Fruit fly (Drosophila melanogaster) whole organism, wandering third instar larva: Measurements from ENCODE around the gene Pif1B.

ENCODE experiments used
- Abd-B ChIP-seq: fragments of >200 bp; optimal IDR thresholded peaks from 2 replicates; lab custom pipeline; 2017; ENCODE audit warnings: missing biosample characterization, missing genetic modification characterization
- CG32264 ChIP-seq: fragments of 200-800 bp; sonication (Bioruptor generic); optimal IDR thresholded peaks from 2 replicates; lab custom pipeline; 2016; ENCODE audit warnings: missing biosample characterization, missing genetic modification characterization
- CG9705 ChIP-seq: fragments of 200-800 bp; sonication (Bioruptor generic); optimal IDR thresholded peaks from 2 replicates; lab custom pipeline; 2018; ENCODE audit warnings: missing biosample characterization, mild to moderate bottlenecking, missing genetic modification characterization
- CrebA ChIP-seq: fragments of 200-800 bp; sonication (Bioruptor generic); optimal IDR thresholded peaks from 2 replicates; lab custom pipeline; 2016; ENCODE audit warnings: missing biosample characterization, mild to moderate bottlenecking, missing genetic modification characterization, borderline replicate concordance
- Dfd ChIP-seq: fragments of >200 bp; optimal IDR thresholded peaks from 2 replicates; lab custom pipeline; 2017; ENCODE audit warnings: missing biosample characterization, missing genetic modification characterization
- Dif ChIP-seq: fragments of 200-275, 200-300 bp; sonication (Bioruptor generic); optimal IDR thresholded peaks from 2 replicates; lab custom pipeline; 2018; ENCODE audit warnings: missing biosample characterization, missing genetic modification characterization; ENCODE audit not compliant: partially characterized antibody
- GATAd ChIP-seq: sonication (Bioruptor generic); optimal IDR thresholded peaks from 2 replicates; lab custom pipeline; 2016; ENCODE audit warnings: missing biosample characterization, missing genetic modification characterization
- HLH106 ChIP-seq: fragments of 200-800 bp; optimal IDR thresholded peaks from 3 replicates; lab custom pipeline; 2019; ENCODE audit warnings: missing biosample characterization, mild to moderate bottlenecking, missing genetic modification characterization, moderate library complexity
- Hnf4 ChIP-seq: fragments of 200-800 bp; sonication (Bioruptor generic); optimal IDR thresholded peaks from 2 replicates; lab custom pipeline; 2016; ENCODE audit warnings: missing biosample characterization, mild to moderate bottlenecking, missing genetic modification characterization
- Hr78 ChIP-seq: fragments of >200 bp; optimal IDR thresholded peaks from 2 replicates; lab custom pipeline; 2017; ENCODE audit warnings: missing biosample characterization, missing genetic modification characterization
- Hr83 ChIP-seq: fragments of 200-300 bp; sonication (Bioruptor generic); optimal IDR thresholded peaks from 2 replicates; lab custom pipeline; 2016; ENCODE audit warnings: missing biosample characterization, mild to moderate bottlenecking, missing genetic modification characterization, moderate library complexity; ENCODE audit not compliant: poor library complexity, severe bottlenecking
- Jra ChIP-seq: sonication (Bioruptor generic); optimal IDR thresholded peaks from 2 replicates; lab custom pipeline; 2016; ENCODE audit warnings: missing biosample characterization, missing genetic modification characterization
- Mio ChIP-seq: sonication (Bioruptor generic); optimal IDR thresholded peaks from 2 replicates; lab custom pipeline; 2016; ENCODE audit warnings: missing biosample characterization, missing genetic modification characterization
- Myc ChIP-seq: fragments of >200 bp; optimal IDR thresholded peaks from 2 replicates; lab custom pipeline; 2017
- N ChIP-seq: fragments of >200 bp; optimal IDR thresholded peaks from 2 replicates; lab custom pipeline; 2018; ENCODE audit warnings: missing biosample characterization, missing external identifiers, missing genetic modification characterization
- OdsH ChIP-seq: fragments of 200-800 bp; sonication (Bioruptor generic); optimal IDR thresholded peaks from 2 replicates; lab custom pipeline; 2016; ENCODE audit warnings: missing biosample characterization, mild to moderate bottlenecking, missing genetic modification characterization
- Rel ChIP-seq, 2 experiments: fragments of 200-800 bp; sonication (Bioruptor generic) in 1 of 2; optimal IDR thresholded peaks; 2 replicates in 1 of 2; 3 replicates in 1 of 2; lab custom pipeline; 2016 to 2019; ENCODE audit warnings: mild to moderate bottlenecking in 2 of 2, missing biosample characterization in 2 of 2, missing genetic modification characterization in 2 of 2, moderate library complexity in 1 of 2
- Sp1 ChIP-seq: fragments of 200-800 bp; sonication (Bioruptor generic); optimal IDR thresholded peaks from 3 replicates; lab custom pipeline; 2019; ENCODE audit warnings: missing biosample characterization, mild to moderate bottlenecking, missing genetic modification characterization, moderate library complexity
- Vsx2 ChIP-seq: fragments of 200-300, 225-300 bp; sonication (Bioruptor generic); optimal IDR thresholded peaks from 2 replicates; lab custom pipeline; 2018; ENCODE audit warnings: missing biosample characterization, missing genetic modification characterization; ENCODE audit not compliant: partially characterized antibody
- br ChIP-seq: fragments of 200-800 bp; sonication (Bioruptor generic); optimal IDR thresholded peaks from 2 replicates; lab custom pipeline; 2016; ENCODE audit warnings: missing biosample characterization, missing genetic modification characterization
- brk ChIP-seq: fragments of 200-800 bp; sonication (Bioruptor generic); optimal IDR thresholded peaks from 2 replicates; lab custom pipeline; 2016; ENCODE audit warnings: missing biosample characterization, mild to moderate bottlenecking, missing genetic modification characterization
- dl ChIP-seq, 2 experiments: fragments of 175-275, 200-275 bp in 1 of 2; fragments of 200-275 bp in 1 of 2; sonication (Bioruptor generic); optimal IDR thresholded peaks; lab custom pipeline; 2018; ENCODE audit warnings: mild to moderate bottlenecking in 2 of 2, missing biosample characterization in 2 of 2, missing genetic modification characterization in 2 of 2, moderate library complexity in 2 of 2; ENCODE audit not compliant: partially characterized antibody in 2 of 2, insufficient read depth in 1 of 2
- dmrt93B ChIP-seq: fragments of 200-800 bp; sonication (Bioruptor generic); optimal IDR thresholded peaks from 2 replicates; lab custom pipeline; 2018; ENCODE audit warnings: missing biosample characterization, mild to moderate bottlenecking, missing genetic modification characterization
- dsf ChIP-seq: sonication (Bioruptor generic); optimal IDR thresholded peaks from 2 replicates; lab custom pipeline; 2016; ENCODE audit warnings: missing biosample characterization, missing genetic modification characterization, borderline replicate concordance
- ey ChIP-seq: fragments of 200-800 bp; sonication (Bioruptor generic); optimal IDR thresholded peaks from 2 replicates; lab custom pipeline; 2016; ENCODE audit warnings: missing biosample characterization, missing genetic modification characterization
- foxo ChIP-seq, 2 experiments: fragments of 200-800 bp; sonication (Bioruptor generic); optimal IDR thresholded peaks; 2 replicates in 1 of 2; 3 replicates in 1 of 2; lab custom pipeline; 2016 to 2017; ENCODE audit warnings: missing biosample characterization in 2 of 2, missing genetic modification characterization in 2 of 2
- fru ChIP-seq: fragments of 200-800 bp; sonication (Bioruptor generic); optimal IDR thresholded peaks from 3 replicates; lab custom pipeline; 2016; ENCODE audit warnings: missing biosample characterization, mild to moderate bottlenecking, missing genetic modification characterization
- h ChIP-seq: fragments of 200-800 bp; sonication (Bioruptor generic); optimal IDR thresholded peaks from 3 replicates; lab custom pipeline; 2016; ENCODE audit warnings: missing biosample characterization, mild to moderate bottlenecking, missing genetic modification characterization
- jim ChIP-seq: fragments of 175-275, 200-325 bp; sonication (Bioruptor generic); optimal IDR thresholded peaks from 2 replicates; lab custom pipeline; 2016; ENCODE audit warnings: missing biosample characterization, mild to moderate bottlenecking, missing genetic modification characterization
- lola ChIP-seq: fragments of >200 bp; optimal IDR thresholded peaks from 2 replicates; lab custom pipeline; 2017; ENCODE audit warnings: missing biosample characterization, missing genetic modification characterization
- pan ChIP-seq: fragments of >200 bp; optimal IDR thresholded peaks from 2 replicates; lab custom pipeline; 2017
- psq ChIP-seq: fragments of 200-800 bp; sonication (Bioruptor generic); optimal IDR thresholded peaks from 3 replicates; lab custom pipeline; 2017; ENCODE audit warnings: missing biosample characterization, mild to moderate bottlenecking, missing genetic modification characterization, moderate library complexity
- rgr ChIP-seq: fragments of 200-800 bp; sonication (Bioruptor generic); optimal IDR thresholded peaks from 3 replicates; lab custom pipeline; 2016; ENCODE audit warnings: missing biosample characterization, mild to moderate bottlenecking, missing genetic modification characterization
- sage ChIP-seq: fragments of 200-800 bp; sonication (Bioruptor generic); optimal IDR thresholded peaks from 2 replicates; lab custom pipeline; 2016; ENCODE audit warnings: missing biosample characterization, mild to moderate bottlenecking, missing genetic modification characterization
- sv ChIP-seq: fragments of 200-800 bp; sonication (Bioruptor generic); optimal IDR thresholded peaks from 3 replicates; lab custom pipeline; 2016; ENCODE audit warnings: missing biosample characterization, missing genetic modification characterization
- tai ChIP-seq: sonication (Bioruptor generic); optimal IDR thresholded peaks from 2 replicates; lab custom pipeline; 2016; ENCODE audit warnings: missing biosample characterization, missing genetic modification characterization
- usp ChIP-seq: fragments of >200 bp; optimal IDR thresholded peaks from 2 replicates; lab custom pipeline; 2017; ENCODE audit warnings: missing biosample characterization, missing genetic modification characterization
- woc ChIP-seq: sonication (Bioruptor generic); optimal IDR thresholded peaks from 2 replicates; lab custom pipeline; 2016; ENCODE audit warnings: missing biosample characterization, mild to moderate bottlenecking, missing genetic modification characterization

The Pif1B gene

DNA sequence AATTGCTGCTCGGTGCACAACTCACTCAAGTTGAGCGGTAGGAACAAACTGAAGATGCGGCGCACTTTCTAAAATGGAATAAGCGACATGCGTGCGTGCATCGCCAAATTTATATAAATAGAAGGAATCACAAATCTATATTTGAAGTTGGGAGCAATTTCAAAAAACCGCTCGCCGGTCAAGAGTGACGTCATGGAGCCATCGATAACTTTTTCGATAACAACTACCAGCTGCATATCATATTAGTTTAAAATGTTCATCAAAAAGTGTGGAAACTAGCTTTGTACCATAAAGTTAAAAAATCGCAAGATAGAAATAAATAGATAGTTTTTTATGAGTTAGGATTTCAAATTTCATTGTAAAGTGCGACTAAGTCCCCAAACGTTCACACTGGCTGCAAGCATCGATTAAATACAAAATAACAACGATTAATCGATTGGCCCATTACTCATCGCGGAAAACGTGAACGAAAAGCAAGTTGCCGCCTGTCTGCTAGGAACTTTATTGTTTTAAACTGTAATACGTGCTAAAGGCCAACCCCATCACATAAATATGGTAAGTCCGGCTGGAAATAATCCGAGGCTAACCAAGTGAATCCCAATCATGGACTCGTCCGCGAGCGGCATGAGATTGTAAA, at the start of gene Pif1B, which contains the start of the genes Pif1A and CCT7:
Gene Pif1B (minus strand): TSS at position 51 of the 637 bp plus-strand sequence.
Gene Pif1A (minus strand): TSS at position 51 of the 637 bp plus-strand sequence.
Gene CCT7 (plus strand): TSS at position 439 of the 637 bp plus-strand sequence.
- TF ChIP-seq Hnf4 (GFP tag; lab: Kevin White, UChicago) (peak; percentile 50), sv (no peak), Sp1 (GFP tag; lab: Kevin White, UChicago) (peak; percentile 5), pan (lab: Kevin White, UChicago) (no peak), fru (GFP tag; lab: Kevin White, UChicago) (no peak), Rel (GFP tag; optimal IDR thresholded peaks at IDR 0.05; lab: Kevin White, UChicago) (no peak), Rel (tag; optimal IDR thresholded peaks at IDR 0.05; lab: Kevin White, UChicago) (peak; percentile 10), Hr83 (GFP tag; lab: Kevin White, UChicago) (no peak), Dfd (no peak), N (GFP tag; lab: Kevin White, UChicago) (no peak), Jra (peak; percentile 86), Myc (lab: Kevin White, UChicago) (peak; percentile 33), brk (GFP tag; lab: Kevin White, UChicago) (no peak), psq (GFP tag; lab: Kevin White, UChicago) (peak; percentile 29), br (GFP tag; lab: Kevin White, UChicago) (no peak), lola (GFP tag; lab: Kevin White, UChicago) (no peak), Mio (GFP tag; lab: Kevin White, UChicago) (no peak), Vsx2 (GFP tag; lab: Kevin White, UChicago) (no peak), dl (GFP tag; optimal IDR thresholded peaks at IDR 0.05; lab: Kevin White, UChicago; ENCODE audit: insufficient read depth in 1 of 2, partially characterized antibody in 2 of 2) (no peak), h (GFP tag; lab: Kevin White, UChicago) (peak; percentile 43), dsf (GFP tag; lab: Kevin White, UChicago) (peak; percentile 29), OdsH (GFP tag; lab: Kevin White, UChicago) (peak; percentile 5), Dif (GFP tag; lab: Kevin White, UChicago) (no peak), foxo (GFP tag; optimal IDR thresholded peaks at IDR 0.05; lab: Kevin White, UChicago) (no peak), sage (GFP tag; lab: Kevin White, UChicago) (no peak), GATAd (GFP tag; lab: Kevin White, UChicago) (no peak), ey (peak; percentile 21), rgr (GFP tag; lab: Kevin White, UChicago) (peak; percentile 29), woc (no peak), Hr78 (no peak), Abd-B (no peak), usp (GFP tag; lab: Kevin White, UChicago) (no peak), jim (no peak), dmrt93B (no peak), CrebA (GFP tag; lab: Kevin White, UChicago) (no peak), tai (GFP tag; lab: Kevin White, UChicago) (no peak), HLH106 (tag; lab: Kevin White, UChicago) (peak; percentile 4), CG9705 (GFP tag; lab: Kevin White, UChicago) (no peak), CG32264 (no peak)

- TF ChIP-seq h (GFP tag; lab: Kevin White, UChicago) (no peak), N (GFP tag; lab: Kevin White, UChicago) (no peak), GATAd (GFP tag; lab: Kevin White, UChicago) (no peak), foxo (GFP tag; optimal IDR thresholded peaks at IDR 0.05; lab: Kevin White, UChicago) (no peak), dl (GFP tag; optimal IDR thresholded peaks at IDR 0.05; lab: Kevin White, UChicago; ENCODE audit: insufficient read depth in 1 of 2, partially characterized antibody in 2 of 2) (no peak), sage (GFP tag; lab: Kevin White, UChicago) (no peak), br (GFP tag; lab: Kevin White, UChicago) (no peak), Vsx2 (GFP tag; lab: Kevin White, UChicago) (no peak), Hnf4 (GFP tag; lab: Kevin White, UChicago) (no peak), brk (GFP tag; lab: Kevin White, UChicago) (no peak), sv (no peak), Rel (GFP tag; optimal IDR thresholded peaks at IDR 0.05; lab: Kevin White, UChicago) (no peak), Rel (tag; optimal IDR thresholded peaks at IDR 0.05; lab: Kevin White, UChicago) (no peak)
Observed at dm6 chr3R:8850616-8851015, 49.6 kb upstream of the Pif1B start.
